Worm (Caenorhabditis elegans): ENCODE results near the gene nspd-4.
A peak's percentile ranks its signal among the peaks of the same experiment; 100 is the strongest.

Gene nspd-4

DNA sequence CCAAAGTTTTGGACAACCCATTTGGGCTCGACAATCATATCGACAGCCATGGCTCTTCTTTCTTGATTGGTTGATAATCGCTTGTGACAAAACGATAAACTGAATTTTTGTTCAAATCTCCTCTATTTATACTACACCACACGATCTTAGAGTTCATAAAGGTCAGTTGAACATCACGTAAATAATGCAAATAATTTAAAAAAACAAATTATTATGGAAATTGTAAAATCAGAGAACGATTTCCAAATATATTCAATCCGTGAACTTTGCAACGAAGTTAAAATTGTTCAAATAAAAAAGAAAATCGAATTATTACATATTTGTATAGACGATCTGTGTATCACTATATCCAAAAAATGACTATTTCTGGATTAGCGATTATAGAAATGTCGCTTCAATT lies 20.9 kb downstream of the nspd-4 start, which contains the start of the genes mpst-4 and F11G11.14:
TSS of gene mpst-4 (minus strand) at position 101 of the 400 bp plus-strand sequence.
TSS of gene F11G11.14 (plus strand) at position 325 of the 400 bp plus-strand sequence.
- TF ChIP-seq ceh-22 (tag; optimal IDR thresholded peaks at IDR 0.05) (no peak), ttx-3 (tag; optimal IDR thresholded peaks at IDR 0.05) (no peak), ceh-14 (tag; optimal IDR thresholded peaks at IDR 0.05) (no peak), unc-55 (GFP tag; optimal IDR thresholded peaks at IDR 0.05) (no peak), ztf-16 (tag; optimal IDR thresholded peaks at IDR 0.05) (no peak), gmeb-2 (tag; optimal IDR thresholded peaks at IDR 0.05) (no peak), fax-1 (tag; optimal IDR thresholded peaks at IDR 0.05) (no peak), unc-42 (tag; optimal IDR thresholded peaks at IDR 0.05) (no peak), sox-4 (tag; optimal IDR thresholded peaks at IDR 0.05) (no peak), ceh-19 (GFP tag; optimal IDR thresholded peaks at IDR 0.05) (no peak)

DNA sequence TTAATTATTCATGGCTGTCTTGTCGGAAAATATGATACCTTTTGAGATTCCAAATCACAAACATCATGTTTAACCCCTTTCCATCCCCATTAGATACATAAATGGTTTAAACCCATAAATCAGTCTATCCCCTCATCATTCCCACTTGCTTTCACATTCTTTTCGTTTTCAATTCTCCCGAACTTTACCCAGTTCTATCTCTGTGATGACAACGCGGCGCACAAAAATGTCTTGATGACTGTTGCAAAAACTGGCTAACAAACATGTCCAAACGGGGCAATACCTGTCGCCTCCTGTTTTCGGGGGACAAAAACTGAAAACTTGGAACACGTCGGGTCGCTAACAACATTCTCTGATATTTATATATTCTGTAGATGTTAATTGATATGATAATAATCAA lies 23.6 kb downstream of the nspd-4 start:
- TF ChIP-seq ceh-19 (GFP tag; optimal IDR thresholded peaks at IDR 0.05) (no peak), fkh-10 (GFP tag; optimal IDR thresholded peaks at IDR 0.05) (no peak), C08G9.2 (tag; optimal IDR thresholded peaks at IDR 0.05) (no peak), lim-6 (tag; optimal IDR thresholded peaks at IDR 0.05) (no peak)

ce11 chrII:4867476-4867875 lies 25.1 kb downstream of the nspd-4 start, which contains the start of gene col-17:
Gene col-17, minus strand, starts transcription at chrII:4867576.
- no peak for TF ChIP-seq elt-2 (tag; optimal IDR thresholded peaks at IDR 0.05)
- TF ChIP-seq pax-1 (tag; optimal IDR thresholded peaks at IDR 0.05), result no peak
- TF ChIP-seq gmeb-2 (tag; optimal IDR thresholded peaks at IDR 0.05), result no peak

ce11 chrII:4869793-4870343 lies 27.5 kb downstream of the nspd-4 start:
- TF ChIP-seq ref-2 (tag; optimal IDR thresholded peaks at IDR 0.05), result no peak
- TF ChIP-seq hlh-6 (tag; optimal IDR thresholded peaks at IDR 0.05), result peak; percentile 9
- TF ChIP-seq elt-4 (tag; optimal IDR thresholded peaks at IDR 0.05), result peak; percentile 86
- TF ChIP-seq ceh-31 (tag; optimal IDR thresholded peaks at IDR 0.05), result peak; percentile 18
- TF ChIP-seq ttx-3 (tag; optimal IDR thresholded peaks at IDR 0.05), result no peak

ce11 chrII:4870691-4871090 lies 28.3 kb downstream of the nspd-4 start, which contains the start of gene col-20:
Gene col-20, minus strand, starts transcription at chrII:4870791.
- TF ChIP-seq dve-1 (tag; optimal IDR thresholded peaks at IDR 0.05) (no peak), K09A11.1 (tag; optimal IDR thresholded peaks at IDR 0.05; ENCODE audit: insufficient read depth) (no peak)

DNA sequence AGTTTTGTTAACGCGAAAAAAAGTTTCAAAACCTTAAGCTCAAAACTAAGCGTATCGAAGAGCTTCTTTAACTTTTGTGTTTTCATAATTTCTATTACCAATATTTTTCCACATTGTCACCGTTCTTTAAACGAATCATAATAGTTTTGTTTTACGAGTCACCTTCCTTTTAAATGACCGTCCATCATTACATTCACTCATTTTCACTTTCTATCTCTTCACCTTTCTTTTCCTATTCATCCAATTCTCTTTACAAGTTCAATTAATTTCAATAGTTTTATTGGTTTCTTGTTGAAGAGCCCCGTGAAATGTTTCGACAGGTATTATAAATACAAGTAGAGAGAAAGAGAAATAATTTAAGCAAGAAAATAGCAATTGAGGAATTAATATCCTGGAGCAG lies 29.4 kb downstream of the nspd-4 start:
- TF ChIP-seq ama-1 (optimal IDR thresholded peaks at IDR 0.05) (no peak), ceh-9 (tag; optimal IDR thresholded peaks at IDR 0.05) (no peak), hlh-15 (tag; optimal IDR thresholded peaks at IDR 0.05) (no peak), C38D4.7 (GFP tag; optimal IDR thresholded peaks at IDR 0.05) (no peak)

DNA sequence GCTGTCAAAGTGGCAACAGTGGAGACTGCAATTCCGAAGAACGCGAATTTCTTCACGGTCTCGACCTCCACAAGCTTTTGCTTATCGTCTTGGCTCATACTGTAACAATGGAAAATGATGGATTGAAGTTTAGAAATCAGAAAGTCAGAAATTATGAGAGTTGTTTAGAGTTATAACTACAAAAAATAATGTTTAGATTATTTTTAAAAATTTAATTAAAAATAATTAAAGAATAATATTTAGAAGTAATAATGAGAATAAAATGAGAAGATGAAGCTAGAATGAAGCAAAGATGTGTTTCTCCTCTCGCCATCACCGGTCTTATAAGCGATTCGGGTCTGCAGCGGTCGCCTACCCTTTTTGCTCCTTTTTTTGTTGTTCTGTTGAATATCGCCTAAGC lies 30.6 kb downstream of the nspd-4 start, which contains the start of gene col-73:
TSS of gene col-73 (minus strand) at position 101 of the 400 bp plus-strand sequence.
- TF ChIP-seq ceh-19 (GFP tag; optimal IDR thresholded peaks at IDR 0.05), result no peak
- TF ChIP-seq elt-4 (tag; optimal IDR thresholded peaks at IDR 0.05), result no peak

DNA sequence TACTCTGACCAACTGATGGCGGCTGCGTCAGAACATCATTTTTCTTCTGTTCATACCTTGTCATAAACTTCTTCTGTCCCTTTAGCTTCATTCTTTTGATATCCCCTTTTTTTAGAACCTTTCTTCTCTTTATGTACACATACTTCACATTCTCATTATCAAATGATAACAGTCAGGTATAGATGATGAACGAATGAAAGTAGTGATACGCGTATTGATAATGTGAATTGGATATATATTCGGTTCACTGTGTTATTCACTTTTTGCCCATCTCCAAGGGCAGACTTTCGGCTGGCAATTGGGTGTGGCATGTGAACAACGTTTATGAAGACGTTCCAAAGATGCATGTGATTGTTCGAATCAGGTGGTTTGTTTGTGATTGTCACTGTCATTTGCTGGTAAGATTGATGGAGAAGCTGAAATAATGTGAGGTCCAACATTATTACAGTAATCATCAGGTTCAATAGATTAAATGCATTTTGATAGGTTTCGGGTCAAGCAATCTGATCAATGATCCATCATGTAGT lies 32.0 kb downstream of the nspd-4 start, which contains the start of gene F11G11.15:
TSS of gene F11G11.15 (plus strand) at position 511 of the 527 bp plus-strand sequence.
- TF ChIP-seq unc-42 (tag; optimal IDR thresholded peaks at IDR 0.05) (no peak), ceh-9 (tag; optimal IDR thresholded peaks at IDR 0.05) (no peak), ceh-2 (tag; optimal IDR thresholded peaks at IDR 0.05) (no peak)
